Fruit fly (Drosophila melanogaster) whole organism, adult: ENCODE measurements around the gene CG12278.

Experiments
- CG11617 ChIP-seq: fragments of 200-800 bp; sonication (Bioruptor generic); optimal IDR thresholded peaks from 2 replicates; lab custom pipeline; 2017; ENCODE audit warnings: mild to moderate bottlenecking, missing biosample characterization, missing genetic modification reagents, missing genetic modification characterization
- CG12768 ChIP-seq: fragments of 200-800 bp; sonication (Bioruptor generic); optimal IDR thresholded peaks from 2 replicates; lab custom pipeline; 2017; ENCODE audit warnings: missing biosample characterization, missing genetic modification characterization, mild to moderate bottlenecking, moderate library complexity, missing genetic modification reagents
- CG14711 ChIP-seq: fragments of 200-800 bp; sonication (Bioruptor generic); optimal IDR thresholded peaks from 2 replicates; lab custom pipeline; 2018; ENCODE audit warnings: missing biosample characterization, mild to moderate bottlenecking, missing genetic modification characterization, moderate library complexity
- CG1620 ChIP-seq: fragments of 200-800 bp; sonication (Bioruptor generic); optimal IDR thresholded peaks from 2 replicates; lab custom pipeline; 2016; ENCODE audit warnings: missing biosample characterization, missing genetic modification characterization
- CG33017 ChIP-seq: fragments of 200-800 bp; sonication (Bioruptor generic); optimal IDR thresholded peaks from 2 replicates; lab custom pipeline; 2018; ENCODE audit warnings: missing biosample characterization, mild to moderate bottlenecking, missing genetic modification characterization, moderate library complexity
- CG5204 ChIP-seq: fragments of 200-800 bp; sonication (Bioruptor generic); optimal IDR thresholded peaks from 2 replicates; lab custom pipeline; 2016; ENCODE audit warnings: missing biosample characterization, missing genetic modification characterization
- CG7045 ChIP-seq: fragments of 200-800 bp; sonication (Bioruptor generic); optimal IDR thresholded peaks from 2 replicates; lab custom pipeline; 2017; ENCODE audit warnings: missing biosample characterization, mild to moderate bottlenecking, missing genetic modification characterization
- CG7101 ChIP-seq: fragments of 200-800 bp; sonication (Bioruptor generic); optimal IDR thresholded peaks from 2 replicates; lab custom pipeline; 2018; ENCODE audit warnings: missing biosample characterization, mild to moderate bottlenecking, missing genetic modification characterization, moderate library complexity
- Clk ChIP-seq: fragments of 200-800 bp; sonication (Bioruptor generic); optimal IDR thresholded peaks from 2 replicates; lab custom pipeline; 2017; ENCODE audit warnings: missing biosample characterization, missing genetic modification characterization
- Crg-1 ChIP-seq: fragments of 200-800 bp; sonication (Bioruptor generic); optimal IDR thresholded peaks from 2 replicates; lab custom pipeline; 2016; ENCODE audit warnings: missing biosample characterization, missing genetic modification characterization
- Hr96 ChIP-seq: fragments of 200-800 bp; sonication (Bioruptor generic); optimal IDR thresholded peaks from 2 replicates; lab custom pipeline; 2016; ENCODE audit warnings: missing biosample characterization, missing genetic modification characterization
- Mnt ChIP-seq: fragments of 200-800 bp; sonication (Bioruptor generic); optimal IDR thresholded peaks from 2 replicates; lab custom pipeline; 2016; ENCODE audit warnings: missing biosample characterization, mild to moderate bottlenecking, missing genetic modification characterization
- bab1 ChIP-seq: fragments of 200-800 bp; sonication (Bioruptor generic); optimal IDR thresholded peaks from 3 replicates; lab custom pipeline; 2019; ENCODE audit warnings: missing biosample characterization, mild to moderate bottlenecking, missing genetic modification characterization, moderate library complexity
- cic ChIP-seq: fragments of 200-800 bp; sonication (Bioruptor generic); optimal IDR thresholded peaks from 2 replicates; lab custom pipeline; 2017; ENCODE audit warnings: missing biosample characterization, mild to moderate bottlenecking, missing genetic modification characterization, moderate library complexity
- cnc ChIP-seq, 2 experiments: fragments of >200 bp; optimal IDR thresholded peaks; 2 replicates each; lab custom pipeline; 2017
- kay ChIP-seq: fragments of 200-800 bp; sonication (Bioruptor generic); peaks from one replicate; lab custom pipeline; 2016; ENCODE audit warnings: missing biosample characterization, missing genetic modification characterization, borderline replicate concordance
- ovo ChIP-seq: fragments of 200-800 bp; sonication (Bioruptor generic); optimal IDR thresholded peaks from 2 replicates; lab custom pipeline; 2016; ENCODE audit warnings: missing biosample characterization, missing genetic modification characterization
- pad ChIP-seq: fragments of 200-800 bp; sonication (Bioruptor generic); optimal IDR thresholded peaks from 3 replicates; lab custom pipeline; 2017; ENCODE audit warnings: missing biosample characterization, missing genetic modification characterization, mild to moderate bottlenecking, moderate library complexity, missing genetic modification reagents
- tj ChIP-seq: fragments of 200-800 bp; sonication (Bioruptor generic); optimal IDR thresholded peaks from 3 replicates; lab custom pipeline; 2017; ENCODE audit warnings: missing biosample characterization, mild to moderate bottlenecking, missing genetic modification characterization, moderate library complexity
- toe ChIP-seq: fragments of 200-800 bp; sonication (Bioruptor generic); optimal IDR thresholded peaks from 2 replicates; lab custom pipeline; 2016; ENCODE audit warnings: missing biosample characterization, missing genetic modification characterization

CG12278 gene

DNA sequence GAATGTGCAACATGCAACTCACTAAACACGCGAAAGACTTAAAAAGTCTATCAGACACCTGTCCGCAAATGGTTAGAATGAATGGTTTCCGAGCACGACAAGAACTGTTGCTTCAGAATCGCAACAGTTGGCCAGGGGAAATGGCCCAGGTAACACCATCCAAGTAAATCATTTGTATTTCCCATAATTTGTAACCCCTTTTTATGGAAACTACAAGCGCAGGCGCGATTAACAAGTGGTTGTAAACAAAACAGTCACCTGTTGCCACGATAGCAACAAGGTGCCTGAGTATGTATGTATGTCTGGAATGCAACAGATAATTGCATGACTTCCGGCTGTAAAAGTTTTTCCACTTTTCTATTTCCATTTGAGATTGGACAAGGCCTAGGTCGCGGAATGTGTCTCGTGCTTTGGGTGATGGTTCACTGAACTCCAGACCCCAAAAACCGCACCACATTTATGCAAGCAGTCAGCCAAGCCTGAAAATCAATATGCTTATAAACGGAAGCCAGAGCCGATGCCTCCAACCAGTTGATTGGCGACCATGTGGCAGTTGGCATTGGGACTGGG, at the start of gene CG12278:
CG12278 (plus strand) TSS at position 520 of the 570 bp plus-strand sequence.
- TF ChIP-seq toe (GFP tag; lab: Kevin White, UChicago): no peak
- peak; percentile 72 for TF ChIP-seq pad (GFP tag; lab: Kevin White, UChicago)
- no peak for TF ChIP-seq Mnt (GFP tag; lab: Kevin White, UChicago)

DNA sequence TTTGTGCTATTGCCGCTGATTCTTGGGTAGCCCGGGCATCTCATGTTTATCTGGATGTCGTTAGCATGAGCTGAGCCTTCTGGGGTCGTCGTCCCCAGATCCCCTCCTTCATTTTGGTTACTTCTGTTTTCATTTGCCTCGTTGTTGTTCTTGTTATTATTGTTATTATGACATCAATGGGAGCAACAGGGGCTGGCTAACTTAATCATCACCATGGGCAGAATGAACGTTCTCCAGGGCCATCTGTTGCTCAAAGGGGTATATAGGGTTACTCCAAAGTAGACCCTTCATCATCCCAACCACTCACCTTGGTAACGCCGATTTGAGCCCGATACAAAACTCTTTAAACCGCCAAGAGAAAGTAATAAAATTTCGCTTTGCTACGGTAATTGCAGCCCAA, 45.5 kb upstream of the CG12278 start:
- TF ChIP-seq Clk (GFP tag; lab: Kevin White, UChicago) (no peak), Mnt (GFP tag; lab: Kevin White, UChicago) (no peak), Hr96 (GFP tag; lab: Kevin White, UChicago) (no peak), CG5204 (GFP tag; lab: Kevin White, UChicago) (no peak), cic (GFP tag; lab: Kevin White, UChicago) (no peak), cnc (optimal IDR thresholded peaks at IDR 0.05; lab: Kevin White, UChicago) (no peak), tj (GFP tag; lab: Kevin White, UChicago) (no peak)

DNA sequence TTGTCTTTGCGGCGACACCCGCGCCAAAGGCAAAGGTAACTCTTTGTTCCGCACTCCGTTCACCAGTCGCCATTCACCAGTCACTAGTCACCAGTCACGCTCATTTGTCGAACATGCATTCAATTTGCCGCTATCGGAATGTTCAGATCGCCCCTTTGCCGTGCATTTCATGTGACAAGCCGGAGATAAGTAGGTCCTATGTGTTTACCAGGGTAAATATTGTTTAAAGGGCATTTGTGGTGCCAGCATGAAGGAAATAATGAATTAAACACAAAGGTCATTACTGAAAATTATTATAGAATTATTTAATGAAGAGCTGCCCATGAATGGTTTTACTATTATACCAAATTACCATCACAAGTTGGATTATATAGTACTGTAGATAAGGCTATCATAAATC, 42.7 kb upstream of the CG12278 start:
- peak; percentile 78 for TF ChIP-seq kay (GFP tag; lab: Kevin White, UChicago)
- TF ChIP-seq Hr96 (GFP tag; lab: Kevin White, UChicago): no peak
- no peak for TF ChIP-seq toe (GFP tag; lab: Kevin White, UChicago)
- TF ChIP-seq Crg-1 (GFP tag; lab: Kevin White, UChicago): peak; percentile 4
- TF ChIP-seq cic (GFP tag; lab: Kevin White, UChicago): peak; percentile 17
- TF ChIP-seq pad (GFP tag; lab: Kevin White, UChicago): no peak
- peak; percentile 2 for TF ChIP-seq CG11617
- no peak for TF ChIP-seq cnc (optimal IDR thresholded peaks at IDR 0.05; lab: Kevin White, UChicago)

DNA sequence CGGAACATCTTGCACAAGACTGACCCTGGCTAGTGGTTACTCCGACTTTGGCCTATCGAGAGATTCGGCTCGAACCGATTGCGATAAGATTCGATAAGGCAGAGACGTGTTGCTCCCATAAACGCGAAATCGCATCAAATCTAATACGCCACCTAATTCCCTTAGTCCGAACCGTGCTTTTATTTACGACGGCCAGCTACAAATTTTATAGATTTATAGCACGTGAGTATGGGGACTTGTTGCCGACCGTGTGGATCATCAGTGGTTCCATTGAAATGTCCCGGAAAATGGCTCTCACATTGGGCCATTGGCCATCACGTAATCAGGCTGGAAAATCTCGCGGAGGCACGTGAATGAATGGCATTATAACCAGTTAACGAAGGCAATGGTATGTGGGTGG, 36.9 kb upstream of the CG12278 start, which contains the start of gene Alp5:
Alp5 (minus strand) TSS at position 24 of the 400 bp plus-strand sequence.
- TF ChIP-seq CG1620 (GFP tag; lab: Kevin White, UChicago) (no peak), tj (GFP tag; lab: Kevin White, UChicago) (no peak), CG7101 (no peak), ovo (GFP tag; lab: Kevin White, UChicago) (no peak), Crg-1 (GFP tag; lab: Kevin White, UChicago) (no peak), CG33017 (no peak), CG11617 (no peak), cnc (optimal IDR thresholded peaks at IDR 0.05; lab: Kevin White, UChicago) (no peak), CG14711 (tag; lab: Kevin White, UChicago) (no peak), kay (GFP tag; lab: Kevin White, UChicago) (no peak), Clk (GFP tag; lab: Kevin White, UChicago) (no peak), cic (GFP tag; lab: Kevin White, UChicago) (no peak), CG5204 (GFP tag; lab: Kevin White, UChicago) (no peak), CG7045 (no peak), pad (GFP tag; lab: Kevin White, UChicago) (no peak)

DNA sequence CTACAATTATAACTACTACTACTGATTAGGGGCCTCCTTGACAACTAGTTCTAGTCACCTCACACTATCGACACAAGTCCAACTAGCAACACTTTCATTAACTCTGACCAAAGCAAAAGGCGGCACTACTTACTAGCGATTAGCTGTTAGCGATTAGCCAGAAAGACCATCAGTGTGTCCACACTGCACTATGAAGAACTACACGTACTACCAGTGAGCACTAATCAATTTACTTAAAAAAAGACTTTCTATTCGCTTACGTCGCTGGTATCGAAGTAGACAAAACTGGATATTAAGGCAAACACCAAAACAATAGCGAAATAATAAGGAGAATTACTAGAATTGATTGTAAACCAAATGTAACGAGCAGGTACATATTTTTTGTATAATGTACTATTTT, 30.1 kb upstream of the CG12278 start:
- TF ChIP-seq CG33017 (no peak), tj (GFP tag; lab: Kevin White, UChicago) (no peak), CG1620 (GFP tag; lab: Kevin White, UChicago) (no peak), CG7101 (no peak), Crg-1 (GFP tag; lab: Kevin White, UChicago) (no peak), cnc (optimal IDR thresholded peaks at IDR 0.05; lab: Kevin White, UChicago) (no peak), pad (GFP tag; lab: Kevin White, UChicago) (no peak)

DNA sequence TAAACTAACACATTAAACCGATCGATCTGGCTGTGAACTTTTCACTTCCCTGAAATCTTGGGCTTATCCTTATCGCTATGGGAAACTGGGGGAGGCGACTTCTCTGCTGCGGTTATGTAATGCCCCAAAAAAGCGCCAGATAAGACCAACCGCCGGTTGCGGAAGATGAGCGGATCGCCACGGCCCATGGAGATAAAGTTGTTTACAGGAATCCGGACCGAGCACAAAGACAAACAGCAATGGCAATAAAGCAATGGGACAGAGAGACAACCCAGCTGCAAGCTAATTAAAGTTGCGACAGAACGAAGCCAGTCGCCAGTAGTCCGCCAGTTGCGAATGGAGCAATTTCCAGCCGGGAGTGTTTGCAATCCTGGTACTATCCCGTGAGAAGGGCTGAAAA, 28.2 kb upstream of the CG12278 start, which contains the start of gene CG5697:
CG5697 (plus strand) TSS at position 314 of the 400 bp plus-strand sequence.
- TF ChIP-seq toe (GFP tag; lab: Kevin White, UChicago): no peak
- TF ChIP-seq Crg-1 (GFP tag; lab: Kevin White, UChicago): no peak
- TF ChIP-seq CG14711 (tag; lab: Kevin White, UChicago): no peak
- TF ChIP-seq CG7101: no peak
- TF ChIP-seq CG33017: no peak
- peak; percentile 49 for TF ChIP-seq Mnt (GFP tag; lab: Kevin White, UChicago)
- TF ChIP-seq ovo (GFP tag; lab: Kevin White, UChicago): peak; percentile 17
- TF ChIP-seq CG12768 (GFP tag; lab: Kevin White, UChicago): peak; percentile 35
- peak; percentile 86 for TF ChIP-seq kay (GFP tag; lab: Kevin White, UChicago)
- TF ChIP-seq Clk (GFP tag; lab: Kevin White, UChicago): no peak
- TF ChIP-seq CG11617: peak; percentile 28
- TF ChIP-seq CG5204 (GFP tag; lab: Kevin White, UChicago): no peak
- peak; percentile 7 for TF ChIP-seq CG7045
- TF ChIP-seq CG1620 (GFP tag; lab: Kevin White, UChicago): peak; percentile 0
- no peak for TF ChIP-seq bab1 (GFP tag; lab: Kevin White, UChicago)
- no peak for TF ChIP-seq tj (GFP tag; lab: Kevin White, UChicago)
- TF ChIP-seq Hr96 (GFP tag; lab: Kevin White, UChicago): no peak
- no peak for TF ChIP-seq pad (GFP tag; lab: Kevin White, UChicago)
- TF ChIP-seq cnc (optimal IDR thresholded peaks at IDR 0.05; lab: Kevin White, UChicago): no peak
- peak; percentile 79 for TF ChIP-seq cic (GFP tag; lab: Kevin White, UChicago)
